Worm (Caenorhabditis elegans) whole organism, L4 larva: Measurements from ENCODE around the gene set-31.

Experiments used
- F37D6.2 ChIP-seq: sonication (generic microtip); optimal IDR thresholded peaks from 2 replicates; lab custom pipeline; 2016; ENCODE audit warnings: mild to moderate bottlenecking, missing genetic modification characterization, missing compliant biosample characterization
- F44E2.7 ChIP-seq: fragments of 200-800 bp; sonication (Bioruptor generic); IDR thresholded peaks from 2 replicates; pipeline ENCODE4 v2.1.2; 2022; ENCODE audit warnings: missing genetic modification characterization, missing compliant biosample characterization
- F49E8.2 ChIP-seq: sonication (generic microtip); optimal IDR thresholded peaks from 2 replicates; lab custom pipeline; 2016; ENCODE audit warnings: missing compliant biosample characterization, mild to moderate bottlenecking, missing genetic modification characterization, borderline replicate concordance
- T26A8.4 ChIP-seq: fragments of 200-800 bp; sonication (Bioruptor generic); IDR thresholded peaks from 2 replicates; pipeline ENCODE4 v1.3.6; 2022; ENCODE audit warnings: missing genetic modification characterization, missing compliant biosample characterization
- Y48G9A.11 ChIP-seq: fragments of 200-800 bp; sonication (Bioruptor generic); IDR thresholded peaks from 2 replicates; pipeline ENCODE4 v1.3.6; 2022; ENCODE audit warnings: missing genetic modification reagents, missing genetic modification characterization, missing compliant biosample characterization
- ZK546.5 ChIP-seq, 2 experiments: sonication (generic microtip); optimal IDR thresholded peaks; 2 replicates each; lab custom pipeline; 2017; ENCODE audit warnings: missing biosample characterization in 2 of 2, missing genetic modification characterization in 2 of 2
- arid-1 ChIP-seq: fragments of 200-800 bp; sonication (Bioruptor generic); conservative IDR thresholded peaks from 2 replicates; pipeline ENCODE4 v1.3.6; 2022; ENCODE audit warnings: missing genetic modification reagents, missing genetic modification characterization, missing compliant biosample characterization
- attf-4 ChIP-seq: sonication (generic microtip); optimal IDR thresholded peaks from 3 replicates; lab custom pipeline; 2017; ENCODE audit warnings: missing biosample characterization, missing genetic modification characterization
- ceh-32 ChIP-seq: sonication (generic microtip); optimal IDR thresholded peaks from 2 replicates; lab custom pipeline; 2016; ENCODE audit warnings: mild to moderate bottlenecking, missing genetic modification characterization, missing compliant biosample characterization; ENCODE audit not compliant: poor library complexity
- ctbp-1 ChIP-seq: fragments of 200-800 bp; sonication (Bioruptor generic); IDR thresholded peaks from 2 replicates; pipeline ENCODE4 v1.3.6; 2022; ENCODE audit warnings: missing genetic modification reagents, missing genetic modification characterization, missing compliant biosample characterization
- daf-16 ChIP-seq, 3 experiments: sonication (generic microtip); optimal IDR thresholded peaks; 2 replicates each; lab custom pipeline; 2016 to 2017; ENCODE audit warnings: missing genetic modification characterization in 3 of 3, missing genetic modification reagents in 3 of 3, mild to moderate bottlenecking in 2 of 3, missing compliant biosample characterization in 2 of 3, missing biosample characterization in 1 of 3, moderate library complexity in 1 of 3
- duxl-1 ChIP-seq: sonication (generic microtip); optimal IDR thresholded peaks from 2 replicates; lab custom pipeline; 2016; ENCODE audit warnings: mild to moderate bottlenecking, missing genetic modification characterization, moderate library complexity, missing compliant biosample characterization; ENCODE audit not compliant: poor library complexity
- egl-27 ChIP-seq: sonication (generic microtip); optimal IDR thresholded peaks from 3 replicates; lab custom pipeline; 2017; ENCODE audit warnings: missing biosample characterization, missing genetic modification reagents, missing genetic modification characterization
- egl-43 ChIP-seq: fragments of 200-800 bp; sonication (Bioruptor generic); IDR thresholded peaks from 2 replicates; pipeline ENCODE4 v1.3.6; 2022; ENCODE audit warnings: missing genetic modification reagents, missing genetic modification characterization, missing compliant biosample characterization
- hmg-1.1 ChIP-seq: fragments of 200-800 bp; sonication (Bioruptor generic); IDR thresholded peaks from 2 replicates; pipeline ENCODE4 v1.3.6; 2022; ENCODE audit warnings: missing genetic modification reagents, missing genetic modification characterization, missing compliant biosample characterization
- jun-1 ChIP-seq: fragments of 150-350 bp; optimal IDR thresholded peaks from 2 replicates; lab custom pipeline; 2014; ENCODE audit warnings: missing biosample characterization, missing genetic modification reagents, missing genetic modification characterization
- lin-15B ChIP-seq: fragments of 150-350 bp; sonication (generic microtip); optimal IDR thresholded peaks from 3 replicates; lab custom pipeline; 2014; ENCODE audit warnings: missing biosample characterization, missing genetic modification characterization
- lin-29 ChIP-seq: fragments of 200-800 bp; sonication (Bioruptor generic); IDR thresholded peaks from 2 replicates; pipeline ENCODE4 v1.3.6; 2022; ENCODE audit warnings: missing genetic modification reagents, missing genetic modification characterization, missing compliant biosample characterization
- lin-38 ChIP-seq: fragments of 200-800 bp; sonication (Bioruptor generic); IDR thresholded peaks from 2 replicates; pipeline ENCODE4 v1.3.6; 2022; ENCODE audit warnings: missing genetic modification reagents, missing genetic modification characterization, missing compliant biosample characterization
- mes-2 ChIP-seq: sonication (generic microtip); optimal IDR thresholded peaks from 2 replicates; lab custom pipeline; 2016; ENCODE audit warnings: missing genotype, mild to moderate bottlenecking, missing genetic modification characterization, missing compliant biosample characterization; ENCODE audit not compliant: poor library complexity, severe bottlenecking
- mxl-3 ChIP-seq: fragments of 200-800 bp; sonication (Bioruptor generic); optimal IDR thresholded peaks from 2 replicates; lab custom pipeline; 2018; ENCODE audit warnings: mild to moderate bottlenecking, missing genetic modification characterization, missing compliant biosample characterization
- nhr-102 ChIP-seq: sonication (generic microtip); optimal IDR thresholded peaks from 2 replicates; lab custom pipeline; 2016; ENCODE audit warnings: mild to moderate bottlenecking, missing genetic modification characterization, moderate library complexity, missing compliant biosample characterization
- nhr-111 ChIP-seq: fragments of 200-800 bp; sonication (Bioruptor generic); optimal IDR thresholded peaks from 2 replicates; lab custom pipeline; 2018; ENCODE audit warnings: mild to moderate bottlenecking, missing genetic modification characterization, missing compliant biosample characterization
- nhr-237 ChIP-seq: sonication (generic microtip); optimal IDR thresholded peaks from 2 replicates; lab custom pipeline; 2017; ENCODE audit warnings: missing biosample characterization, missing genetic modification characterization
- nhr-41 ChIP-seq: fragments of 200-800 bp; sonication (Bioruptor generic); IDR thresholded peaks from 2 replicates; pipeline ENCODE4 v1.3.6; 2022; ENCODE audit warnings: missing genetic modification reagents, missing genetic modification characterization, missing compliant biosample characterization
- nhr-42 ChIP-seq: fragments of 200-800 bp; sonication (Bioruptor generic); IDR thresholded peaks from 2 replicates; pipeline ENCODE4 v1.3.6; 2022; ENCODE audit warnings: missing genetic modification characterization, missing compliant biosample characterization
- nhr-48 ChIP-seq: sonication (generic microtip); optimal IDR thresholded peaks from 2 replicates; lab custom pipeline; 2016; ENCODE audit warnings: mild to moderate bottlenecking, missing genetic modification characterization, missing compliant biosample characterization
- php-3 ChIP-seq: fragments of 200-800 bp; sonication (Bioruptor generic); IDR thresholded peaks from 2 replicates; pipeline ENCODE4 v1.3.6; 2022; ENCODE audit warnings: missing genetic modification reagents, missing genetic modification characterization, missing compliant biosample characterization
- saeg-2 ChIP-seq: fragments of 200-800 bp; sonication (Bioruptor generic); IDR thresholded peaks from 2 replicates; pipeline ENCODE4 v1.3.6; 2022; ENCODE audit warnings: missing genetic modification reagents, missing genetic modification characterization, missing compliant biosample characterization
- set-16 ChIP-seq: fragments of 200-800 bp; sonication (Bioruptor generic); IDR thresholded peaks from 2 replicates; pipeline ENCODE4 v1.3.6; 2022; ENCODE audit warnings: missing genetic modification reagents, missing genetic modification characterization, missing compliant biosample characterization
- skn-1 ChIP-seq: fragments of 150-350 bp; optimal IDR thresholded peaks from 2 replicates; lab custom pipeline; 2014; ENCODE audit warnings: missing biosample characterization, missing genetic modification characterization
- snpc-1.2 ChIP-seq: fragments of 200-800 bp; sonication (Bioruptor generic); IDR thresholded peaks from 2 replicates; pipeline ENCODE4 v1.3.6; 2022; ENCODE audit warnings: missing genetic modification reagents, missing genetic modification characterization, missing compliant biosample characterization
- spr-1 ChIP-seq: sonication (generic microtip); optimal IDR thresholded peaks from 2 replicates; lab custom pipeline; 2016; ENCODE audit warnings: mild to moderate bottlenecking, missing genetic modification characterization, missing compliant biosample characterization
- tag-97 ChIP-seq: fragments of 200-800 bp; sonication (Bioruptor generic); IDR thresholded peaks from 2 replicates; pipeline ENCODE4 v1.3.6; 2022; ENCODE audit warnings: missing genetic modification characterization, missing compliant biosample characterization
- unc-130 ChIP-seq: sonication (generic microtip); optimal IDR thresholded peaks from 2 replicates; lab custom pipeline; 2016; ENCODE audit warnings: missing genetic modification reagents, missing genetic modification characterization, missing compliant biosample characterization
- unc-39 ChIP-seq: sonication (generic microtip); optimal IDR thresholded peaks from 2 replicates; lab custom pipeline; 2017; ENCODE audit warnings: missing biosample characterization, missing genetic modification characterization
- zag-1 ChIP-seq: fragments of 150-350 bp; optimal IDR thresholded peaks from 2 replicates; lab custom pipeline; 2014; ENCODE audit warnings: missing biosample characterization, missing genetic modification characterization
- zfp-2 ChIP-seq: sonication (generic microtip); optimal IDR thresholded peaks from 2 replicates; lab custom pipeline; 2016; ENCODE audit warnings: mild to moderate bottlenecking, missing genetic modification characterization, missing compliant biosample characterization
- zfp-3 ChIP-seq: fragments of 200-800 bp; sonication (Bioruptor generic); conservative IDR thresholded peaks from 2 replicates; pipeline ENCODE4 v1.3.6; 2022; ENCODE audit warnings: missing genetic modification reagents, missing genetic modification characterization, missing compliant biosample characterization
- ztf-7 ChIP-seq: fragments of 150-350 bp; optimal IDR thresholded peaks from 2 replicates; lab custom pipeline; 2014; ENCODE audit warnings: missing biosample characterization, missing genetic modification characterization

The set-31 gene

DNA sequence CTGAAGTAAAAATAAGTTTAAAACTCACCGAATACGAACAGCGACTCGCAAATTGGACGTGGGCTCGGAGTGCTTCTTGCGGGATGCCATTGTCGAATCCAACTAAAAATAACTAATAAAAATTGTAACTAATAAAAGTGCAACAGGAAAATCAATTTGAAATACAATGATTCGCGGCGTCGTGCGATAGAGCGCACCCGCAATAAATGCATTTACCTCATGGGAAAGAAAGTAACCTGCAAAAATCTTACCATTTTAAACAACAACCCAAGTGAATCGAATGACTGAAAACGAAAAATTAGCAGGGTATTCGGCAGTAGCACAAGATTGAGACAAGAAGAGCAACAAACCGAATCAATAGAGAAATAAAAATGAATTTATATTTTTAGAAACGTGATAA lies 38.9 kb downstream of the set-31 start, which contains the start of gene bmk-1 (continued):
- TF ChIP-seq nhr-41 (GFP tag; lab: Robert Waterston, UW) (no peak), egl-27 (tag; lab: Kevin White, UChicago) (no peak), ZK546.5 (tag; optimal IDR thresholded peaks at IDR 0.05; lab: Kevin White, UChicago) (no peak), F49E8.2 (no peak), zfp-3 (GFP tag; lab: Robert Waterston, UW) (no peak), zag-1 (tag; lab: Kevin White, UChicago) (no peak), set-16 (no peak), nhr-111 (no peak), jun-1 (tag; lab: Kevin White, UChicago) (no peak), zfp-2 (no peak), nhr-42 (GFP tag; lab: Robert Waterston, UW) (no peak), nhr-237 (tag; lab: Kevin White, UChicago) (no peak), mes-2 (tag; lab: Kevin White, UChicago) (peak; percentile 25), nhr-102 (tag; lab: Kevin White, UChicago) (no peak), spr-1 (tag; lab: Kevin White, UChicago) (no peak), ztf-7 (tag; lab: Kevin White, UChicago) (no peak), ceh-32 (no peak), mxl-3 (GFP tag; lab: Kevin White, UChicago) (no peak), egl-43 (no peak), lin-29 (GFP tag; lab: Robert Waterston, UW) (no peak), daf-16 (GFP tag; optimal IDR thresholded peaks at IDR 0.05; lab: Kevin White, UChicago) (no peak), daf-16 (tag; optimal IDR thresholded peaks at IDR 0.05; lab: Kevin White, UChicago) (no peak), tag-97 (GFP tag; lab: Robert Waterston, UW) (no peak), lin-15B (tag; lab: Kevin White, UChicago) (no peak), hmg-1.1 (GFP tag; lab: Robert Waterston, UW) (no peak), unc-39 (no peak), T26A8.4 (GFP tag; lab: Robert Waterston, UW) (no peak), F37D6.2 (no peak)

- TF ChIP-seq mes-2 (tag; lab: Kevin White, UChicago), result peak; percentile 10
- TF ChIP-seq egl-27 (tag; lab: Kevin White, UChicago), result no peak
- no peak for TF ChIP-seq saeg-2
- no peak for TF ChIP-seq skn-1 (tag; lab: Kevin White, UChicago)
- peak; percentile 75; the same call in 1 of the 2 replicates for TF ChIP-seq snpc-1.2
- TF ChIP-seq unc-130 (GFP tag; lab: Kevin White, UChicago), result peak; percentile 74
- TF ChIP-seq arid-1, result peak; percentile 51; the same call in 1 of the 2 replicates
- peak; percentile 85 for TF ChIP-seq F49E8.2
- TF ChIP-seq ctbp-1 (GFP tag; lab: Robert Waterston, UW), result no peak
- no peak for TF ChIP-seq duxl-1 (tag; lab: Kevin White, UChicago)
- no peak for TF ChIP-seq F44E2.7 (GFP tag; lab: Robert Waterston, UW)
- no peak for TF ChIP-seq egl-43
- no peak for TF ChIP-seq php-3 (GFP tag; lab: Robert Waterston, UW)
- TF ChIP-seq nhr-48, result no peak
- TF ChIP-seq Y48G9A.11 (GFP tag; lab: Robert Waterston, UW), result peak; percentile 62; the same call in 1 of the 2 replicates
- peak; percentile 52 for TF ChIP-seq lin-38
- no peak for TF ChIP-seq attf-4
Measured at ce11 chrV:14457070-14457469, 39.4 kb downstream of the set-31 start, which contains the start of gene coh-3. Gene coh-3 (plus strand): TSS chrV:14457422.
